Worm (Caenorhabditis elegans): ENCODE data around the gene Y51A2B.4.

DNA sequence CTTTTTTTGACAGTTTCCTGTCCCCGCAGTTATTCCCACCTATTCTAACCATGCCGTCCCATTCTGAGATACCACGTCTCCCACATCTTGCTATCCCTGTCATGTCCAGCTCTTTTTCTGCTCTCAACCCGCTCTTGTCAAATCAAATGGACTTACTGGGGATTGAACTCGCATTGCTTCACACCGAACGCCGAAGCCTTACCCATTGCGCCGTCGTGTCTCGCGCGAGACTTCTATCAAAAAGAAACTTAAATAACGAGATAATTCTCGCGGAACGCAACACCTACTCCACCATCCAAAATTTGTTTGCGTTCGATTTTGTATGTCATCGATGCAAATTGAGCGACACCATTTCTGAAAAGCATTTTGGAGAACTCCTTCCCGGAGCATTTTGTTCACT lies 44.8 kb downstream of the Y51A2B.4 start:
- TF ChIP-seq ztf-11 (tag; optimal IDR thresholded peaks at IDR 0.05): no peak
- TF ChIP-seq fos-1 (tag; optimal IDR thresholded peaks at IDR 0.05): no peak
- no peak for TF ChIP-seq blmp-1 (tag; optimal IDR thresholded peaks at IDR 0.05; ENCODE audit: insufficient read depth)
- no peak for TF ChIP-seq nhr-12 (tag; optimal IDR thresholded peaks at IDR 0.05)
- TF ChIP-seq ztf-4 (tag; optimal IDR thresholded peaks at IDR 0.05): no peak
